Worm (Caenorhabditis elegans) whole organism, young adult: ENCODE results near the gene Y4C6B.2.
A peak's percentile ranks its signal among the peaks of the same experiment; 100 is the strongest.

Experiments
- D2030.7 ChIP-seq: fragments of 200-800 bp; sonication (Bioruptor generic); IDR thresholded peaks from 2 replicates; pipeline ENCODE4 v1.3.6; 2022; ENCODE audit warnings: missing genetic modification reagents, missing genetic modification characterization, missing compliant biosample characterization
- F10E7.11 ChIP-seq: sonication (generic microtip); optimal IDR thresholded peaks from 2 replicates; lab custom pipeline; 2017; ENCODE audit warnings: mild to moderate bottlenecking, missing genetic modification characterization, moderate library complexity, missing compliant biosample characterization
- F37B4.10 ChIP-seq: fragments of 200-800 bp; sonication (Bioruptor generic); IDR thresholded peaks from 2 replicates; pipeline ENCODE4 v1.3.6; 2022; ENCODE audit warnings: missing genetic modification characterization, missing compliant biosample characterization
- F39B2.1 ChIP-seq: fragments of 200-800 bp; sonication (Bioruptor generic); IDR thresholded peaks from 2 replicates; pipeline ENCODE4 v1.3.6; 2022; ENCODE audit warnings: missing genetic modification reagents, missing genetic modification characterization, missing compliant biosample characterization
- K11D2.4 ChIP-seq: fragments of 200-800 bp; sonication (Bioruptor generic); IDR thresholded peaks from 2 replicates; pipeline ENCODE4 v1.3.6; 2022; ENCODE audit warnings: missing genetic modification reagents, missing genetic modification characterization, missing compliant biosample characterization
- K12H6.12 ChIP-seq: fragments of 200-800 bp; sonication (Bioruptor generic); optimal IDR thresholded peaks from 2 replicates; lab custom pipeline; 2018; ENCODE audit warnings: mild to moderate bottlenecking, missing genetic modification characterization, missing compliant biosample characterization
- Y79H2A.3 ChIP-seq: fragments of 200-800 bp; sonication (Bioruptor generic); conservative IDR thresholded peaks from 2 replicates; pipeline ENCODE4 v1.3.6; 2022; ENCODE audit warnings: missing genetic modification reagents, missing genetic modification characterization, missing compliant biosample characterization
- ZK185.1 ChIP-seq: sonication (generic microtip); optimal IDR thresholded peaks from 2 replicates; lab custom pipeline; 2016; ENCODE audit warnings: mild to moderate bottlenecking, missing genetic modification characterization, missing compliant biosample characterization; ENCODE audit not compliant: poor library complexity, severe bottlenecking
- akir-1 ChIP-seq: fragments of 200-800 bp; sonication (Bioruptor generic); optimal IDR thresholded peaks from 2 replicates; lab custom pipeline; 2018; ENCODE audit warnings: mild to moderate bottlenecking, missing genetic modification characterization, moderate library complexity, missing compliant biosample characterization
- aptf-2 ChIP-seq: fragments of 200-800 bp; sonication (Bioruptor generic); conservative IDR thresholded peaks from 2 replicates; pipeline ENCODE4 v1.3.6; 2022; ENCODE audit warnings: missing genetic modification reagents, missing genetic modification characterization, missing compliant biosample characterization
- bed-2 ChIP-seq: fragments of 200-800 bp; sonication (Bioruptor generic); IDR thresholded peaks from 2 replicates; pipeline ENCODE4 v1.3.6; 2022; ENCODE audit warnings: missing genetic modification reagents, missing genetic modification characterization, missing compliant biosample characterization
- cebp-1 ChIP-seq, 2 experiments: fragments of 200-800 bp in 1 of 2; sonication (Bioruptor generic) in 1 of 2; sonication (generic microtip) in 1 of 2; IDR thresholded peaks in 1 of 2; optimal IDR thresholded peaks in 1 of 2; 2 replicates each; pipeline versions ENCODE4 v1.3.6 to Lab custom; 2017 to 2022; ENCODE audit warnings: missing compliant biosample characterization in 2 of 2, missing genetic modification characterization in 2 of 2, mild to moderate bottlenecking in 1 of 2, missing genetic modification reagents in 1 of 2, moderate library complexity in 1 of 2
- ceh-100 ChIP-seq: fragments of 200-800 bp; sonication (Bioruptor generic); IDR thresholded peaks from 2 replicates; pipeline ENCODE4 v1.3.6; 2022; ENCODE audit warnings: missing genetic modification reagents, missing genetic modification characterization, missing compliant biosample characterization
- ceh-27 ChIP-seq: fragments of 200-800 bp; sonication (Bioruptor generic); optimal IDR thresholded peaks from 2 replicates; lab custom pipeline; 2018; ENCODE audit warnings: mild to moderate bottlenecking, missing genetic modification characterization, moderate library complexity, missing compliant biosample characterization
- ceh-40 ChIP-seq: fragments of 200-800 bp; sonication (Bioruptor generic); IDR thresholded peaks from 2 replicates; pipeline ENCODE4 v1.3.6; 2022; ENCODE audit warnings: missing genetic modification characterization, missing compliant biosample characterization
- ceh-91 ChIP-seq: fragments of 200-800 bp; sonication (Bioruptor generic); IDR thresholded peaks from 2 replicates; pipeline ENCODE4 v1.3.6; 2022; ENCODE audit warnings: missing genetic modification reagents, missing genetic modification characterization, missing compliant biosample characterization
- chd-7 ChIP-seq: sonication (generic microtip); optimal IDR thresholded peaks from 2 replicates; lab custom pipeline; 2016; ENCODE audit warnings: mild to moderate bottlenecking, missing genetic modification characterization, moderate library complexity, missing compliant biosample characterization
- dpff-1 ChIP-seq: sonication (generic microtip); optimal IDR thresholded peaks from 2 replicates; lab custom pipeline; 2017; ENCODE audit warnings: mild to moderate bottlenecking, missing genetic modification characterization, missing compliant biosample characterization
- dpl-1 ChIP-seq: fragments of 150-350 bp; optimal IDR thresholded peaks from 2 replicates; lab custom pipeline; 2014; ENCODE audit warnings: missing biosample characterization, missing genetic modification reagents, missing genetic modification characterization
- egrh-3 ChIP-seq: fragments of 200-800 bp; sonication (Bioruptor generic); IDR thresholded peaks from 2 replicates; pipeline ENCODE4 v1.3.6; 2022; ENCODE audit warnings: missing genetic modification reagents, missing genetic modification characterization, missing compliant biosample characterization
- ets-4 ChIP-seq: fragments of 200-800 bp; sonication (Bioruptor generic); optimal IDR thresholded peaks from 2 replicates; lab custom pipeline; 2018; ENCODE audit warnings: mild to moderate bottlenecking, missing genetic modification characterization, missing compliant biosample characterization
- him-1 ChIP-seq: sonication (generic microtip); optimal IDR thresholded peaks from 2 replicates; lab custom pipeline; 2016; ENCODE audit warnings: missing genotype, missing genetic modification reagents, missing genetic modification characterization, missing compliant biosample characterization
- hlh-12 ChIP-seq: sonication (generic microtip); optimal IDR thresholded peaks from 2 replicates; lab custom pipeline; 2016; ENCODE audit warnings: missing genetic modification characterization, missing compliant biosample characterization
- hmg-20 ChIP-seq: fragments of 200-800 bp; sonication (Bioruptor generic); IDR thresholded peaks from 2 replicates; pipeline ENCODE4 v1.3.6; 2022; ENCODE audit warnings: missing genetic modification reagents, missing genetic modification characterization, missing compliant biosample characterization
- hrde-1 ChIP-seq: sonication (generic microtip); optimal IDR thresholded peaks from 2 replicates; lab custom pipeline; 2016; ENCODE audit warnings: missing genetic modification characterization, mild to moderate bottlenecking, missing compliant biosample characterization, moderate library complexity, missing genotype, missing genetic modification reagents, borderline replicate concordance
- lag-1 ChIP-seq: fragments of 200-800 bp; sonication (Bioruptor generic); IDR thresholded peaks from 2 replicates; pipeline ENCODE4 v1.3.6; 2022; ENCODE audit warnings: missing genetic modification reagents, missing genetic modification characterization, missing compliant biosample characterization
- let-526 ChIP-seq: fragments of 200-800 bp; sonication (Bioruptor generic); IDR thresholded peaks from 2 replicates; pipeline ENCODE4 v1.3.6; 2022; ENCODE audit warnings: missing genetic modification reagents, missing genetic modification characterization, missing compliant biosample characterization
- let-607 ChIP-seq, 2 experiments: fragments of 200-800 bp in 1 of 2; sonication (Bioruptor generic) in 1 of 2; sonication (generic microtip) in 1 of 2; optimal IDR thresholded peaks; 2 replicates each; lab custom pipeline; 2016 to 2018; ENCODE audit warnings: mild to moderate bottlenecking in 2 of 2, missing compliant biosample characterization in 2 of 2, missing genetic modification characterization in 2 of 2, moderate library complexity in 2 of 2, missing genotype in 1 of 2
- lin-35 ChIP-seq, 3 experiments: fragments of 150-350 bp in 2 of 3; sonication (generic microtip) in 1 of 3; optimal IDR thresholded peaks; 2 replicates each; lab custom pipeline; 2014 to 2018; ENCODE audit warnings: missing biosample characterization in 3 of 3, missing genetic modification characterization in 3 of 3, missing genetic modification reagents in 3 of 3
- lin-54 ChIP-seq: fragments of 200-800 bp; sonication (Bioruptor generic); optimal IDR thresholded peaks from 2 replicates; lab custom pipeline; 2018; ENCODE audit warnings: mild to moderate bottlenecking, missing genetic modification characterization, missing compliant biosample characterization
- madf-6 ChIP-seq: fragments of 200-800 bp; sonication (Bioruptor generic); IDR thresholded peaks from 2 replicates; pipeline ENCODE4 v1.3.6; 2022; ENCODE audit warnings: missing genetic modification reagents, missing genetic modification characterization, missing compliant biosample characterization
- madf-8 ChIP-seq: fragments of 200-800 bp; sonication (Bioruptor generic); conservative IDR thresholded peaks from 2 replicates; pipeline ENCODE4 v1.3.6; 2022; ENCODE audit warnings: missing genetic modification reagents, missing genetic modification characterization, missing compliant biosample characterization
- mes-4 ChIP-seq: sonication (generic microtip); optimal IDR thresholded peaks from 2 replicates; lab custom pipeline; 2016; ENCODE audit warnings: missing genotype, missing genetic modification characterization, missing compliant biosample characterization
- nhr-179 ChIP-seq: sonication (generic microtip); optimal IDR thresholded peaks from 2 replicates; lab custom pipeline; 2016; ENCODE audit warnings: mild to moderate bottlenecking, missing genetic modification characterization, missing compliant biosample characterization
- nhr-27 ChIP-seq: fragments of 200-800 bp; sonication (Bioruptor generic); optimal IDR thresholded peaks from 2 replicates; lab custom pipeline; 2018; ENCODE audit warnings: mild to moderate bottlenecking, missing genetic modification characterization, moderate library complexity, missing compliant biosample characterization
- nhr-80 ChIP-seq: sonication (generic microtip); optimal IDR thresholded peaks from 2 replicates; lab custom pipeline; 2016; ENCODE audit warnings: missing genetic modification characterization, missing compliant biosample characterization
- nhr-90 ChIP-seq: sonication (generic microtip); optimal IDR thresholded peaks from 2 replicates; lab custom pipeline; 2016; ENCODE audit warnings: missing genotype, mild to moderate bottlenecking, missing genetic modification characterization, missing compliant biosample characterization
- pha-4 ChIP-seq: fragments of 150-350 bp; sonication (generic microtip); optimal IDR thresholded peaks from 2 replicates; lab custom pipeline; 2014; ENCODE audit warnings: missing biosample characterization, missing genetic modification reagents, missing genetic modification characterization
- snpc-3.4 ChIP-seq: sonication (generic microtip); optimal IDR thresholded peaks from 2 replicates; lab custom pipeline; 2017; ENCODE audit warnings: missing genetic modification characterization, mild to moderate bottlenecking, missing compliant biosample characterization, antibody characterized with exemption, moderate library complexity, missing genotype, missing genetic modification reagents
- snpc-4 ChIP-seq, 5 experiments: fragments of 150-350 bp in 1 of 5; sonication (generic microtip) in 4 of 5; optimal IDR thresholded peaks; 2 replicates each; lab custom pipeline; 2014 to 2018; ENCODE audit warnings: missing genetic modification characterization in 5 of 5, missing biosample characterization in 3 of 5, antibody characterized with exemption in 2 of 5, mild to moderate bottlenecking in 2 of 5, missing compliant biosample characterization in 2 of 5, missing genotype in 2 of 5, moderate library complexity in 2 of 5, missing genetic modification reagents in 1 of 5
- tbx-9 ChIP-seq: sonication (generic microtip); optimal IDR thresholded peaks from 2 replicates; lab custom pipeline; 2016; ENCODE audit warnings: borderline replicate concordance, missing genetic modification characterization, inconsistent platforms, missing compliant biosample characterization
- tlf-1 ChIP-seq: fragments of 200-800 bp; sonication (Bioruptor generic); optimal IDR thresholded peaks from 2 replicates; lab custom pipeline; 2018; ENCODE audit warnings: mild to moderate bottlenecking, missing genetic modification characterization, missing compliant biosample characterization
- unc-130 ChIP-seq: sonication (generic microtip); optimal IDR thresholded peaks from 2 replicates; lab custom pipeline; 2016; ENCODE audit warnings: missing genetic modification reagents, missing genetic modification characterization, missing compliant biosample characterization
- unc-62 ChIP-seq: fragments of 150-350 bp; optimal IDR thresholded peaks from 2 replicates; lab custom pipeline; 2014; ENCODE audit warnings: missing biosample characterization, missing genetic modification reagents, missing genetic modification characterization
- zim-3 ChIP-seq: sonication (generic microtip); optimal IDR thresholded peaks from 2 replicates; lab custom pipeline; 2017; ENCODE audit warnings: mild to moderate bottlenecking, missing genetic modification characterization, moderate library complexity, missing compliant biosample characterization
- ztf-25 ChIP-seq: fragments of 200-800 bp; sonication (Bioruptor generic); IDR thresholded peaks from 2 replicates; pipeline ENCODE4 v1.3.6; 2022; ENCODE audit warnings: missing genetic modification reagents, missing genetic modification characterization, missing compliant biosample characterization
- ztf-6 ChIP-seq: fragments of 200-800 bp; sonication (Bioruptor generic); IDR thresholded peaks from 2 replicates; pipeline ENCODE4 v1.3.6; 2022; ENCODE audit warnings: missing genetic modification reagents, missing genetic modification characterization, missing compliant biosample characterization

Y4C6B.2 gene

DNA sequence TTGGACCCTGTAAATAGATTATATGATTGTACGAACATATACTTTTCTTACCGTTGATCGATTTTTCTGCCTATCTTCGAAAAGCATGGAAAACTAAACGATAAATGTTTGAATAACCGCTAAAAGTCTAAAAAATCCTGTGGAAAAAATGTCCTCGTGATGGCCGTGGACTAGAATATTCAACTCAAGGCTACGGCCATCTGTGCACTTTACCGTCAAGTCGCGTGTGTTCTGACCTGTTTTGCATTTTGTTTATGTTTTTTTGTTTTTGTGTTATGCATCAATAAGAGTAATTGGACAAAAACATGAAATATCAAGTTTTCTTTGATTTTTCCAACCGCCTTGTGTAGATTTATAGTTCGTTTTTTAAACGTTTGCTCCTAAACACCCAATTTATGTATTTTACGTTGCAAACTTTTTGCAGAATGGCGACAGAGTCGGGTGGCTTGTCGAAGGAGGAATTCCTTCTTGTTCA, 24.8 kb downstream of the Y4C6B.2 start, which contains the start of the genes hda-6 and F41H10.4 (continued):
- peak; percentile 71 for TF ChIP-seq lin-54 (GFP tag; lab: Kevin White, UChicago)
- TF ChIP-seq egrh-3 (GFP tag; lab: Robert Waterston, UW): no peak
- peak; percentile 24 for TF ChIP-seq K12H6.12 (tag; lab: Kevin White, UChicago)
- no peak for TF ChIP-seq lag-1 (GFP tag; lab: Robert Waterston, UW)
- no peak for TF ChIP-seq hrde-1 (tag; lab: Kevin White, UChicago)
- TF ChIP-seq him-1 (tag; lab: Kevin White, UChicago): no peak
- no peak for TF ChIP-seq zim-3 (tag; lab: Kevin White, UChicago)
- TF ChIP-seq ZK185.1 (tag; lab: Kevin White, UChicago): peak; percentile 88
- TF ChIP-seq let-526 (GFP tag; lab: Robert Waterston, UW): no peak
- TF ChIP-seq ztf-25 (GFP tag; lab: Robert Waterston, UW): no peak
- TF ChIP-seq tbx-9 (tag; lab: Kevin White, UChicago): no peak
- peak; percentile 92 for TF ChIP-seq ceh-27 (GFP tag; lab: Kevin White, UChicago)
- TF ChIP-seq ztf-6: no peak
- TF ChIP-seq cebp-1 (GFP tag; IDR thresholded peaks at IDR 0.05; lab: Robert Waterston, UW): no peak
- TF ChIP-seq cebp-1 (tag; optimal IDR thresholded peaks at IDR 0.05; lab: Kevin White, UChicago): peak; percentile 57
- TF ChIP-seq pha-4 (tag; lab: Kevin White, UChicago): no peak
- no peak for TF ChIP-seq bed-2 (GFP tag; lab: Robert Waterston, UW)
- 0 out of 2 replicates have a peak, but pooled peaks have one; percentile 13 for TF ChIP-seq K11D2.4 (GFP tag; lab: Robert Waterston, UW)
- TF ChIP-seq ets-4 (GFP tag; lab: Kevin White, UChicago): no peak
- TF ChIP-seq snpc-4 (GFP tag; optimal IDR thresholded peaks at IDR 0.05; lab: Kevin White, UChicago): no peak
- TF ChIP-seq snpc-4 (tag; optimal IDR thresholded peaks at IDR 0.05; lab: Kevin White, UChicago): peak; percentile 33 to 86 (median 68)
- no peak for TF ChIP-seq F10E7.11 (tag; lab: Kevin White, UChicago)
- TF ChIP-seq nhr-80 (tag; lab: Kevin White, UChicago): peak; percentile 20
- no peak for TF ChIP-seq F39B2.1
- no peak for TF ChIP-seq hlh-12 (tag; lab: Kevin White, UChicago)
- TF ChIP-seq nhr-179 (tag; lab: Kevin White, UChicago): no peak
- no peak for TF ChIP-seq F37B4.10
- TF ChIP-seq dpff-1 (tag; lab: Kevin White, UChicago): no peak
- no peak for TF ChIP-seq nhr-90 (tag; lab: Kevin White, UChicago)
- no peak for TF ChIP-seq hmg-20 (GFP tag; lab: Robert Waterston, UW)
- no peak for TF ChIP-seq ceh-40
- TF ChIP-seq ceh-91: 0 out of 2 replicates have a peak, but pooled peaks have one; percentile 8
- no peak for TF ChIP-seq mes-4
- 0 out of 2 replicates have a peak, but pooled peaks have one; percentile 11 for TF ChIP-seq ceh-100
- no peak for TF ChIP-seq unc-62 (GFP tag; lab: Kevin White, UChicago)
- no peak for TF ChIP-seq nhr-27 (tag; lab: Kevin White, UChicago)
- TF ChIP-seq Y79H2A.3 (GFP tag; lab: Robert Waterston, UW): no peak
- no peak for TF ChIP-seq madf-8 (GFP tag; lab: Robert Waterston, UW)
- TF ChIP-seq snpc-3.4: peak; percentile 78
- peak; percentile 55 for TF ChIP-seq unc-130
- TF ChIP-seq dpl-1 (GFP tag; lab: Kevin White, UChicago): peak; percentile 3
- no peak for TF ChIP-seq chd-7 (tag; lab: Kevin White, UChicago)
- no peak for TF ChIP-seq D2030.7 (GFP tag; lab: Robert Waterston, UW)
- TF ChIP-seq akir-1 (GFP tag; lab: Kevin White, UChicago): no peak
- peak; percentile 59; the same call in 1 of the 2 replicates for TF ChIP-seq madf-6 (GFP tag; lab: Robert Waterston, UW)
- TF ChIP-seq aptf-2 (GFP tag; lab: Robert Waterston, UW): no peak
- TF ChIP-seq lin-35 (GFP tag; optimal IDR thresholded peaks at IDR 0.05; lab: Kevin White, UChicago): no peak
- TF ChIP-seq tlf-1 (GFP tag; lab: Kevin White, UChicago): peak; percentile 15
- TF ChIP-seq let-607 (tag; optimal IDR thresholded peaks at IDR 0.05; lab: Kevin White, UChicago): peak in 1 of 2 experiments; percentile 9
